ENCODE assay signal across 5 worm cellular contexts in genomic region chrIV:13564284-13564683, ce11.
TF ChIP-seq lines count a peak whose summit lies in the region.

No protein-coding gene starts in this region.

TF ChIP-seq in whole organism, L1 larva, 84 proteins besides CTCF, POLR2A, EP300 and RAD21:
- TF ChIP-seq lin-14 (GFP tag; optimal IDR thresholded peaks at IDR 0.05; lab: Kevin White, UChicago), result peak; percentile 49
- TF ChIP-seq ceh-63 (GFP tag; optimal IDR thresholded peaks at IDR 0.05; lab: Kevin White, UChicago), result no peak
- TF ChIP-seq blmp-1 (tag; optimal IDR thresholded peaks at IDR 0.05; lab: Kevin White, UChicago), result no peak
- TF ChIP-seq fkh-10 (GFP tag; optimal IDR thresholded peaks at IDR 0.05; lab: Kevin White, UChicago), result peak; percentile 80
TF ChIP-seq in whole organism, L1 larva: peak in this region for 2.

TF ChIP-seq in whole organism, L3 larva, 47 proteins besides CTCF, POLR2A, EP300 and RAD21:
- TF ChIP-seq sea-2 (GFP tag; optimal IDR thresholded peaks at IDR 0.05; lab: Kevin White, UChicago), result no peak
- TF ChIP-seq R02D3.7 (tag; optimal IDR thresholded peaks at IDR 0.05; lab: Kevin White, UChicago), result no peak
- peak; percentile 56 for TF ChIP-seq fkh-10 (GFP tag; optimal IDR thresholded peaks at IDR 0.05; lab: Kevin White, UChicago)
- no peak for TF ChIP-seq ceh-82 (tag; optimal IDR thresholded peaks at IDR 0.05; lab: Kevin White, UChicago)
- TF ChIP-seq ZK546.5 (tag; optimal IDR thresholded peaks at IDR 0.05; lab: Kevin White, UChicago), result no peak
- no peak for TF ChIP-seq tbx-2 (tag; optimal IDR thresholded peaks at IDR 0.05; lab: Kevin White, UChicago)
- TF ChIP-seq unc-62 (GFP tag; optimal IDR thresholded peaks at IDR 0.05; lab: Kevin White, UChicago), result no peak
- TF ChIP-seq unc-39 (tag; optimal IDR thresholded peaks at IDR 0.05; lab: Kevin White, UChicago), result no peak

TF ChIP-seq in whole organism, L4 larva, 104 proteins besides CTCF, POLR2A, EP300 and RAD21:
- no peak for TF ChIP-seq vab-7 (GFP tag; IDR thresholded peaks at IDR 0.05; lab: Robert Waterston, UW)
- no peak for TF ChIP-seq ces-1 (GFP tag; optimal IDR thresholded peaks at IDR 0.05; lab: Kevin White, UChicago)
- TF ChIP-seq mdl-1 (tag; optimal IDR thresholded peaks at IDR 0.05; lab: Kevin White, UChicago), result no peak
- no peak for TF ChIP-seq ceh-32 (tag; optimal IDR thresholded peaks at IDR 0.05; lab: Kevin White, UChicago; ENCODE audit: poor library complexity)
- peak; percentile 77 for TF ChIP-seq fkh-10 (GFP tag; optimal IDR thresholded peaks at IDR 0.05; lab: Kevin White, UChicago)
- no peak for TF ChIP-seq zip-11 (GFP tag; IDR thresholded peaks at IDR 0.05; lab: Robert Waterston, UW)
- no peak for TF ChIP-seq Y75B8A.6 (GFP tag; IDR thresholded peaks at IDR 0.05; lab: Robert Waterston, UW)

TF ChIP-seq in whole organism, late embryonic, 69 proteins besides CTCF, POLR2A, EP300 and RAD21:
- TF ChIP-seq unc-42 (tag; optimal IDR thresholded peaks at IDR 0.05; lab: Kevin White, UChicago) (peak; percentile 28), fax-1 (tag; optimal IDR thresholded peaks at IDR 0.05; lab: Kevin White, UChicago) (no peak)

TF ChIP-seq in whole organism, mixed stage, embryonic, 35 proteins besides CTCF, POLR2A, EP300 and RAD21:
- TF ChIP-seq ces-1 (GFP tag; optimal IDR thresholded peaks at IDR 0.05; lab: Kevin White, UChicago) (peak; percentile 67), nhr-76 (tag; optimal IDR thresholded peaks at IDR 0.05; lab: Kevin White, UChicago) (no peak)

Comparison
In these comparisons a context has a peak if more than half of its experiments do, and no peak if none do; other contexts are left out.
1. Of the 29 proteins assayed by ChIP-seq in both whole organism, L4 larva and whole organism, L1 larva: peak only in whole organism, L4 larva: none; only in whole organism, L1 larva: none; in both: fkh-10; in neither: 28.